Fruit fly (Drosophila melanogaster) whole organism, embryonic: ENCODE data around the gene Scgalpha.

Source experiments
- BtbVII ChIP-seq: fragments of 200-800 bp; sonication (Bioruptor generic); optimal IDR thresholded peaks from 3 replicates; lab custom pipeline; 2017; ENCODE audit warnings: missing biosample characterization, mild to moderate bottlenecking, missing genetic modification characterization
- C15 ChIP-seq: fragments of 200-800 bp; sonication (Bioruptor generic); IDR thresholded peaks from 3 replicates; pipeline ENCODE4 v1.3.6; 2022; ENCODE audit warnings: missing biosample characterization, missing genetic modification characterization
- CG17829 ChIP-seq: fragments of 200-800 bp; optimal IDR thresholded peaks from 2 replicates; lab custom pipeline; 2019; ENCODE audit warnings: missing biosample characterization, mild to moderate bottlenecking, missing genetic modification characterization, moderate library complexity
- CG18764 ChIP-seq: fragments of 200-800 bp; sonication (Bioruptor generic); optimal IDR thresholded peaks from 3 replicates; lab custom pipeline; 2016; ENCODE audit warnings: missing biosample characterization, missing genetic modification characterization
- CG31441 ChIP-seq: fragments of 200-800 bp; sonication (Bioruptor generic); IDR thresholded peaks from 2 replicates; pipeline ENCODE4 v1.3.6; 2022; ENCODE audit warnings: missing biosample characterization, missing genetic modification characterization
- D19A ChIP-seq: fragments of 200-800 bp; optimal IDR thresholded peaks from 3 replicates; lab custom pipeline; 2019; ENCODE audit warnings: missing biosample characterization, mild to moderate bottlenecking, missing genetic modification characterization, moderate library complexity
- Eip74EF ChIP-seq, 2 experiments: fragments of 200-800 bp in 1 of 2; fragments of >200 bp in 1 of 2; sonication (Bioruptor generic) in 1 of 2; optimal IDR thresholded peaks; 2 replicates each; lab custom pipeline; 2017 to 2019; ENCODE audit warnings: missing biosample characterization in 2 of 2, missing genetic modification characterization in 2 of 2, mild to moderate bottlenecking in 1 of 2, moderate library complexity in 1 of 2
- MESR4 ChIP-seq: fragments of 200-800 bp; sonication (Bioruptor generic); optimal IDR thresholded peaks from 2 replicates; lab custom pipeline; 2018; ENCODE audit warnings: missing biosample characterization, mild to moderate bottlenecking, missing genetic modification characterization, moderate library complexity
- ase ChIP-seq: fragments of 200-800 bp; sonication (Bioruptor generic); IDR thresholded peaks from 3 replicates; pipeline ENCODE4 v1.3.6; 2022; ENCODE audit warnings: missing biosample characterization, missing genetic modification characterization
- caup ChIP-seq: fragments of 200-800 bp; sonication (Bioruptor generic); optimal IDR thresholded peaks from 3 replicates; lab custom pipeline; 2017; ENCODE audit warnings: missing biosample characterization, mild to moderate bottlenecking, missing genetic modification characterization, moderate library complexity; ENCODE audit not compliant: severe bottlenecking
- dmrt99B ChIP-seq: fragments of 200-800 bp; sonication (Bioruptor generic); optimal IDR thresholded peaks from 2 replicates; lab custom pipeline; 2018; ENCODE audit warnings: missing biosample characterization, mild to moderate bottlenecking, missing genetic modification characterization, moderate library complexity
- jigr1 ChIP-seq: fragments of 200-800 bp; sonication (Bioruptor generic); IDR thresholded peaks from 3 replicates; pipeline ENCODE4 v1.3.6; 2022; ENCODE audit warnings: missing biosample characterization, missing genetic modification characterization
- run ChIP-seq: fragments of 200-800 bp; sonication (Bioruptor generic); optimal IDR thresholded peaks from 3 replicates; lab custom pipeline; 2018; ENCODE audit warnings: missing biosample characterization, mild to moderate bottlenecking, missing genetic modification characterization

DNA sequence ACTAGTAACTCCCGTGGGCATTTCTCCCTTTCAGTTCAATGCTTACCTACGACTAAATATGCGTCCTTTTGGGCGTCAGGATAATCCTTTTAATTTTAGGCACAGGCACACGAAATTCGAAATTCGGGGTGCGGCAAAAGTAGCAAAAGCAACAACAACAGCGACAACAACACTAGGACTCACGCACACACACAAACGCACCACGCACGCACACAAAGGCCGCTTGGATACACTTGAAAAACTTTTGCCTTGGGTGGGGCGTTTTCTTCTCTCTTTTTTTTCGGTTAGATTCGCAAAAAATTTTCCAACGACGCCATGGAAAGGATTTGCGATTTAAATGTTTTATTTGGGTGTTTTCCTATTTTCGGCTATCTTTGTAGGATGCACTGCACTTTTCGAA is 6.8 kb upstream of the Scgalpha start:
- TF ChIP-seq ase (GFP tag; lab: Robert Waterston, UW) (no peak), Eip74EF (GFP tag; optimal IDR thresholded peaks at IDR 0.05; lab: Kevin White, UChicago) (no peak), CG17829 (no peak), dmrt99B (tag; lab: Kevin White, UChicago) (no peak), run (tag; lab: Kevin White, UChicago) (no peak), CG31441 (no peak), jigr1 (GFP tag; lab: Robert Waterston, UW) (no peak), CG18764 (GFP tag; lab: Kevin White, UChicago) (no peak), BtbVII (GFP tag; lab: Kevin White, UChicago) (no peak), MESR4 (no peak), D19A (tag; lab: Kevin White, UChicago) (no peak), C15 (GFP tag; lab: Robert Waterston, UW) (no peak), caup (GFP tag; lab: Kevin White, UChicago) (no peak)
